Fruit fly (Drosophila melanogaster) whole organism, embryonic: ENCODE data around the gene CG45081.

Experiments
- Abd-B ChIP-seq: fragments of 200-800 bp; sonication (Bioruptor generic); optimal IDR thresholded peaks from 2 replicates; lab custom pipeline; 2018; ENCODE audit warnings: missing biosample characterization, mild to moderate bottlenecking, missing genetic modification characterization, moderate library complexity
- Atf-2 ChIP-seq: fragments of 200-800 bp; sonication (Bioruptor generic); optimal IDR thresholded peaks from 2 replicates; lab custom pipeline; 2016; ENCODE audit warnings: missing biosample characterization, missing genetic modification characterization
- BEAF-32 ChIP-seq: fragments of 200-800 bp; sonication (Bioruptor generic); optimal IDR thresholded peaks from 3 replicates; lab custom pipeline; 2017; ENCODE audit warnings: missing biosample characterization, missing genetic modification characterization, mild to moderate bottlenecking, moderate library complexity, missing genetic modification reagents
- Bdp1 ChIP-seq: fragments of 200-800 bp; sonication (Bioruptor generic); optimal IDR thresholded peaks from 3 replicates; lab custom pipeline; 2016; ENCODE audit warnings: missing biosample characterization, missing genetic modification characterization
- CG10209 ChIP-seq: fragments of 200-800 bp; sonication (Bioruptor generic); optimal IDR thresholded peaks from 3 replicates; lab custom pipeline; 2017; ENCODE audit warnings: missing biosample characterization, mild to moderate bottlenecking, missing genetic modification characterization, missing genetic modification reagents
- CG11456 ChIP-seq: fragments of 200-800 bp; sonication (Bioruptor generic); IDR thresholded peaks from 3 replicates; pipeline ENCODE4 v1.3.6; 2022; ENCODE audit warnings: missing biosample characterization, missing genetic modification characterization
- CG12155 ChIP-seq: fragments of 200-800 bp; sonication (Bioruptor generic); optimal IDR thresholded peaks from 3 replicates; lab custom pipeline; 2016; ENCODE audit warnings: missing biosample characterization, missing genetic modification characterization
- CG13424 ChIP-seq: fragments of 200-800 bp; sonication (Bioruptor generic); optimal IDR thresholded peaks from 2 replicates; lab custom pipeline; 2019; ENCODE audit warnings: missing biosample characterization, mild to moderate bottlenecking, missing genetic modification characterization, moderate library complexity
- CG14860 ChIP-seq: fragments of 200-800 bp; sonication (Bioruptor generic); IDR thresholded peaks from 3 replicates; pipeline ENCODE4 v1.3.6; 2022; ENCODE audit warnings: missing biosample characterization, missing genetic modification characterization; ENCODE audit not compliant: partially characterized antibody
- CG18262 ChIP-seq: fragments of 200-800 bp; optimal IDR thresholded peaks from 3 replicates; lab custom pipeline; 2019; ENCODE audit warnings: missing biosample characterization, mild to moderate bottlenecking, missing genetic modification characterization, moderate library complexity
- CG3407 ChIP-seq: fragments of 200-800 bp; sonication (Bioruptor generic); optimal IDR thresholded peaks from 2 replicates; lab custom pipeline; 2018; ENCODE audit warnings: missing biosample characterization, mild to moderate bottlenecking, missing genetic modification characterization
- CG3995 ChIP-seq: fragments of 200-800 bp; sonication (Bioruptor generic); optimal IDR thresholded peaks from 3 replicates; lab custom pipeline; 2016; ENCODE audit warnings: missing biosample characterization, missing genetic modification characterization
- CG42726 ChIP-seq: fragments of 200-800 bp; sonication (Bioruptor generic); IDR thresholded peaks from 2 replicates; pipeline ENCODE4 v1.3.6; 2022; ENCODE audit warnings: missing biosample characterization, missing genetic modification characterization; ENCODE audit not compliant: partially characterized antibody
- CG4854 ChIP-seq: fragments of 200-800 bp; sonication (Bioruptor generic); optimal IDR thresholded peaks from 2 replicates; lab custom pipeline; 2016; ENCODE audit warnings: missing biosample characterization, missing genetic modification characterization, inconsistent platforms
- CG8359 ChIP-seq: fragments of 200-800 bp; sonication (Bioruptor generic); optimal IDR thresholded peaks from 2 replicates; lab custom pipeline; 2017; ENCODE audit warnings: missing biosample characterization, mild to moderate bottlenecking, missing genetic modification characterization, borderline replicate concordance
- CG9797 ChIP-seq: fragments of 200-800 bp; sonication (Bioruptor generic); optimal IDR thresholded peaks from 3 replicates; lab custom pipeline; 2018; ENCODE audit warnings: missing biosample characterization, mild to moderate bottlenecking, missing genetic modification characterization
- Camta ChIP-seq: fragments of 200-800 bp; sonication (Bioruptor generic); optimal IDR thresholded peaks from 2 replicates; lab custom pipeline; 2016; ENCODE audit warnings: missing biosample characterization, missing genetic modification characterization
- Dll ChIP-seq: fragments of 200-800 bp; sonication (Bioruptor generic); IDR thresholded peaks from 4 replicates; pipeline ENCODE4 v1.3.6; 2022; ENCODE audit warnings: missing biosample characterization, missing genetic modification characterization; ENCODE audit not compliant: partially characterized antibody
- Doc3 ChIP-seq: fragments of 200-800 bp; sonication (Bioruptor generic); IDR thresholded peaks from 3 replicates; pipeline ENCODE4 v1.3.6; 2022; ENCODE audit warnings: missing biosample characterization, missing genetic modification characterization; ENCODE audit not compliant: partially characterized antibody
- Ets65A ChIP-seq: fragments of 200-800 bp; sonication (Bioruptor generic); peaks from one replicate; lab custom pipeline; 2016; ENCODE audit warnings: missing biosample characterization, missing genetic modification characterization
- Fer3 ChIP-seq: fragments of 200-800 bp; sonication (Bioruptor generic); optimal IDR thresholded peaks from 2 replicates; lab custom pipeline; 2018; ENCODE audit warnings: missing biosample characterization, mild to moderate bottlenecking, missing genetic modification characterization, moderate library complexity
- Nf-YC ChIP-seq: fragments of 200-800 bp; optimal IDR thresholded peaks from 3 replicates; lab custom pipeline; 2019; ENCODE audit warnings: missing biosample characterization, mild to moderate bottlenecking, missing genetic modification characterization, moderate library complexity
- NfI ChIP-seq: fragments of 200-800 bp; sonication (Bioruptor generic); optimal IDR thresholded peaks from 3 replicates; lab custom pipeline; 2018; ENCODE audit warnings: missing biosample characterization, mild to moderate bottlenecking, missing genetic modification characterization, moderate library complexity
- PHDP ChIP-seq: fragments of 200-800 bp; sonication (Bioruptor generic); optimal IDR thresholded peaks from 3 replicates; lab custom pipeline; 2018; ENCODE audit warnings: missing biosample characterization, mild to moderate bottlenecking, missing genetic modification characterization, moderate library complexity
- Scr ChIP-seq: fragments of 200-800 bp; sonication (Bioruptor generic); IDR thresholded peaks from 2 replicates; pipeline ENCODE4 v1.3.6; 2022; ENCODE audit warnings: missing biosample characterization, missing genetic modification characterization; ENCODE audit not compliant: partially characterized antibody
- dimm ChIP-seq: fragments of 200-800 bp; sonication (Bioruptor generic); IDR thresholded peaks from 2 replicates; pipeline ENCODE4 v1.3.6; 2022; ENCODE audit warnings: missing biosample characterization, missing genetic modification characterization
- exex ChIP-seq: fragments of 200-800 bp; sonication (Bioruptor generic); optimal IDR thresholded peaks from 4 replicates; lab custom pipeline; 2018; ENCODE audit warnings: missing biosample characterization, mild to moderate bottlenecking, missing genetic modification characterization, moderate library complexity
- fu2 ChIP-seq: fragments of 200-800 bp; sonication (Bioruptor generic); optimal IDR thresholded peaks from 2 replicates; lab custom pipeline; 2016; ENCODE audit warnings: missing biosample characterization, missing genetic modification characterization
- hkb ChIP-seq, 2 experiments: fragments of 200-800 bp in 1 of 2; fragments of >200 bp in 1 of 2; sonication (Bioruptor generic) in 1 of 2; IDR thresholded peaks in 1 of 2; optimal IDR thresholded peaks in 1 of 2; 2 replicates each; pipeline versions ENCODE4 v1.3.6 to Lab custom; 2017 to 2022; ENCODE audit warnings: missing biosample characterization in 1 of 2, missing genetic modification characterization in 1 of 2
- inv ChIP-seq: fragments of 200-800 bp; sonication (Bioruptor generic); IDR thresholded peaks from 2 replicates; pipeline ENCODE4 v1.3.6; 2022; ENCODE audit warnings: missing biosample characterization, missing genetic modification characterization; ENCODE audit not compliant: partially characterized antibody
- kah ChIP-seq: fragments of 200-800 bp; sonication (Bioruptor generic); optimal IDR thresholded peaks from 2 replicates; lab custom pipeline; 2018; ENCODE audit warnings: missing biosample characterization, mild to moderate bottlenecking, missing genetic modification characterization
- knrl ChIP-seq: fragments of 200-800 bp; sonication (Bioruptor generic); IDR thresholded peaks from 3 replicates; pipeline ENCODE4 v1.3.6; 2022; ENCODE audit warnings: missing biosample characterization, missing genetic modification characterization; ENCODE audit not compliant: partially characterized antibody
- lbe ChIP-seq: fragments of 200-800 bp; sonication (Bioruptor generic); optimal IDR thresholded peaks from 2 replicates; lab custom pipeline; 2016; ENCODE audit warnings: missing biosample characterization, mild to moderate bottlenecking, missing genetic modification characterization
- nom ChIP-seq: fragments of 200-800 bp; sonication (Bioruptor generic); optimal IDR thresholded peaks from 2 replicates; lab custom pipeline; 2017; ENCODE audit warnings: missing biosample characterization, missing genetic modification characterization, mild to moderate bottlenecking, moderate library complexity, missing genetic modification reagents
- onecut ChIP-seq: fragments of 200-800 bp; sonication (Bioruptor generic); IDR thresholded peaks from 2 replicates; pipeline ENCODE4 v1.3.6; 2022; ENCODE audit warnings: missing biosample characterization, missing genetic modification characterization
- pan ChIP-seq, 4 experiments: fragments of >200 bp in 3 of 4; fragments of 200-800 bp in 1 of 4; sonication (Bioruptor generic) in 1 of 4; optimal IDR thresholded peaks in 3 of 4; IDR thresholded peaks in 1 of 4; 2 replicates each; pipeline versions ENCODE4 v1.3.6 to Lab custom; 2017 to 2022; ENCODE audit warnings: missing biosample characterization in 2 of 4, missing genetic modification characterization in 2 of 4, mixed read lengths in 1 of 4
- pum ChIP-seq: fragments of 200-800 bp; sonication (Bioruptor generic); optimal IDR thresholded peaks from 2 replicates; lab custom pipeline; 2016; ENCODE audit warnings: missing biosample characterization, missing genetic modification characterization
- pzg ChIP-seq: fragments of 200-800 bp; sonication (Bioruptor generic); optimal IDR thresholded peaks from 3 replicates; lab custom pipeline; 2018; ENCODE audit warnings: missing biosample characterization, mild to moderate bottlenecking, missing genetic modification characterization, moderate library complexity
- repo ChIP-seq: fragments of 200-800 bp; sonication (Bioruptor generic); optimal IDR thresholded peaks from 2 replicates; lab custom pipeline; 2016; ENCODE audit warnings: missing biosample characterization, missing genetic modification characterization
- rib ChIP-seq: fragments of 200-800 bp; sonication (Bioruptor generic); IDR thresholded peaks from 2 replicates; pipeline ENCODE4 v1.3.6; 2022; ENCODE audit warnings: missing biosample characterization, missing genetic modification characterization
- run ChIP-seq: fragments of 200-800 bp; sonication (Bioruptor generic); optimal IDR thresholded peaks from 3 replicates; lab custom pipeline; 2018; ENCODE audit warnings: missing biosample characterization, mild to moderate bottlenecking, missing genetic modification characterization
- salm ChIP-seq: fragments of 200-800 bp; sonication (Bioruptor generic); optimal IDR thresholded peaks from 2 replicates; lab custom pipeline; 2018; ENCODE audit warnings: missing biosample characterization, mild to moderate bottlenecking, missing genetic modification characterization
- sisA ChIP-seq: fragments of 200-800 bp; sonication (Bioruptor generic); IDR thresholded peaks from 2 replicates; pipeline ENCODE4 v1.3.6; 2022; ENCODE audit warnings: missing biosample characterization, missing genetic modification characterization
- sob ChIP-seq: fragments of 200-800 bp; sonication (Bioruptor generic); IDR thresholded peaks from 2 replicates; pipeline ENCODE4 v1.3.6; 2022; ENCODE audit warnings: missing biosample characterization, missing genetic modification characterization
- tup ChIP-seq: fragments of 200-800 bp; sonication (Bioruptor generic); optimal IDR thresholded peaks from 2 replicates; lab custom pipeline; 2016; ENCODE audit warnings: missing biosample characterization, mild to moderate bottlenecking, missing genetic modification characterization, moderate library complexity
- vnd ChIP-seq: fragments of 200-800 bp; sonication (Bioruptor generic); IDR thresholded peaks from 3 replicates; pipeline ENCODE4 v1.3.6; 2022; ENCODE audit warnings: missing biosample characterization, missing genetic modification characterization; ENCODE audit not compliant: partially characterized antibody
- vvl ChIP-seq: fragments of 200-800 bp; sonication (Bioruptor generic); IDR thresholded peaks from 2 replicates; pipeline ENCODE4 v1.3.6; 2022; ENCODE audit warnings: missing biosample characterization, missing genetic modification characterization
- wor ChIP-seq: fragments of 200-800 bp; sonication (Bioruptor generic); IDR thresholded peaks from 2 replicates; pipeline ENCODE4 v1.3.6; 2022; ENCODE audit warnings: missing biosample characterization, missing genetic modification characterization

CG45081 gene

dm6 chr3L:19294235-19294612, 28.4 kb downstream of the CG45081 start, which contains the start of gene fal (continued):
- TF ChIP-seq pzg (GFP tag; lab: Kevin White, UChicago), result peak; percentile 72
- TF ChIP-seq Bdp1, result no peak
- peak; percentile 6 for TF ChIP-seq CG4854 (GFP tag; lab: Kevin White, UChicago)
- no peak for TF ChIP-seq lbe (GFP tag; lab: Kevin White, UChicago)
- no peak for TF ChIP-seq CG8359
- TF ChIP-seq run (tag; lab: Kevin White, UChicago), result no peak
- peak; percentile 55; the same call in 1 of the 2 replicates for TF ChIP-seq Scr (GFP tag; lab: Robert Waterston, UW)
- TF ChIP-seq vnd, result no peak
- peak; percentile 32; the same call in 1 of the 2 replicates for TF ChIP-seq sob (GFP tag; lab: Robert Waterston, UW)
- TF ChIP-seq Abd-B (GFP tag; lab: Kevin White, UChicago), result peak; percentile 32
- TF ChIP-seq CG13424 (tag; lab: Kevin White, UChicago), result no peak
- TF ChIP-seq inv (GFP tag; lab: Robert Waterston, UW), result peak; percentile 23; the same call in 1 of the 2 replicates
- peak; percentile 30 for TF ChIP-seq CG12155 (GFP tag; lab: Kevin White, UChicago)
- TF ChIP-seq nom (GFP tag; lab: Kevin White, UChicago), result no peak
- no peak for TF ChIP-seq Nf-YC (tag; lab: Kevin White, UChicago)
- no peak for TF ChIP-seq tup (GFP tag; lab: Kevin White, UChicago)
- TF ChIP-seq CG14860, result no peak
- TF ChIP-seq sisA (GFP tag; lab: Robert Waterston, UW), result no peak; the same call in 1 of the 2 replicates
- 0 out of 3 replicates have a peak, but pooled peaks have one; percentile 17 for TF ChIP-seq Doc3 (GFP tag; lab: Robert Waterston, UW)
- TF ChIP-seq PHDP (tag; lab: Kevin White, UChicago), result no peak
- no peak for TF ChIP-seq Fer3 (tag; lab: Kevin White, UChicago)
- TF ChIP-seq pum (GFP tag; lab: Kevin White, UChicago), result peak; percentile 12
- TF ChIP-seq CG3407, result no peak
- no peak for TF ChIP-seq CG10209
- TF ChIP-seq vvl, result peak; percentile 13; the same call in 1 of the 2 replicates
- peak; percentile 32 for TF ChIP-seq CG9797 (GFP tag; lab: Kevin White, UChicago)
- no peak for TF ChIP-seq CG18262 (tag; lab: Kevin White, UChicago)
- TF ChIP-seq rib, result no peak
- TF ChIP-seq Dll (GFP tag; lab: Robert Waterston, UW), result no peak
- TF ChIP-seq pan (optimal IDR thresholded peaks at IDR 0.05; lab: Kevin White, UChicago), result no peak
- peak in 1 of 2 experiments; percentile 16 for TF ChIP-seq pan (GFP tag; optimal IDR thresholded peaks at IDR 0.05 in 1 of 2, IDR thresholded peaks at IDR 0.05 in 1 of 2)
- no peak for TF ChIP-seq dimm (GFP tag; lab: Robert Waterston, UW)
- peak; percentile 70 for TF ChIP-seq BEAF-32
- TF ChIP-seq fu2 (GFP tag; lab: Kevin White, UChicago), result no peak
- no peak for TF ChIP-seq wor (GFP tag; lab: Robert Waterston, UW)
- no peak for TF ChIP-seq kah (GFP tag; lab: Kevin White, UChicago)
- no peak for TF ChIP-seq NfI (GFP tag; lab: Kevin White, UChicago)
- no peak for TF ChIP-seq repo (GFP tag; lab: Kevin White, UChicago)
- TF ChIP-seq onecut (GFP tag; lab: Robert Waterston, UW), result peak; percentile 22; the same call in 1 of the 2 replicates
- no peak for TF ChIP-seq exex (tag; lab: Kevin White, UChicago)
- TF ChIP-seq knrl (GFP tag; lab: Robert Waterston, UW), result peak; percentile 62
- TF ChIP-seq CG11456 (GFP tag; lab: Robert Waterston, UW), result no peak; the same call in 2 of the 3 replicates
- peak; percentile 59; the same call in 1 of the 2 replicates for TF ChIP-seq CG42726 (GFP tag; lab: Robert Waterston, UW)
- TF ChIP-seq CG3995 (GFP tag; lab: Kevin White, UChicago), result no peak
- TF ChIP-seq salm (tag; lab: Kevin White, UChicago), result no peak
- no peak for TF ChIP-seq Camta (GFP tag; lab: Kevin White, UChicago)
- TF ChIP-seq Atf-2 (GFP tag; lab: Kevin White, UChicago), result peak; percentile 20
- TF ChIP-seq hkb (optimal IDR thresholded peaks at IDR 0.05; lab: Kevin White, UChicago), result no peak
- TF ChIP-seq hkb (GFP tag; IDR thresholded peaks at IDR 0.05; lab: Robert Waterston, UW), result no peak
- TF ChIP-seq Ets65A, result peak; percentile 87
